Fruit fly (Drosophila melanogaster) whole organism, pupa: ENCODE data around the gene S.

Experiments
- CG12605 ChIP-seq: fragments of 200-800 bp; sonication (Bioruptor generic); IDR thresholded peaks from 2 replicates; pipeline ENCODE4 v1.3.6; 2022; ENCODE audit warnings: missing biosample characterization, missing genetic modification characterization
- CG14655 ChIP-seq: fragments of 200-800 bp; sonication (Bioruptor generic); optimal IDR thresholded peaks from 3 replicates; lab custom pipeline; 2017; ENCODE audit warnings: mild to moderate bottlenecking, missing biosample characterization, missing genetic modification reagents, missing genetic modification characterization
- CG17806 ChIP-seq: fragments of 200-800 bp; sonication (Bioruptor generic); optimal IDR thresholded peaks from 2 replicates; lab custom pipeline; 2018; ENCODE audit warnings: missing biosample characterization, mild to moderate bottlenecking, missing genetic modification characterization, moderate library complexity
- CG9948 ChIP-seq: fragments of 200-800 bp; sonication (Bioruptor generic); optimal IDR thresholded peaks from 2 replicates; lab custom pipeline; 2018; ENCODE audit warnings: missing biosample characterization, mild to moderate bottlenecking, missing genetic modification characterization, moderate library complexity
- fd96Ca ChIP-seq: fragments of 200-800 bp; sonication (Bioruptor generic); IDR thresholded peaks from 3 replicates; pipeline ENCODE4 v1.3.6; 2022; ENCODE audit warnings: missing biosample characterization, missing genetic modification characterization

- TF ChIP-seq CG12605 (GFP tag; lab: Robert Waterston, UW) (no peak), fd96Ca (GFP tag; lab: Robert Waterston, UW) (0 out of 3 replicates have a peak, but pooled peaks have one; percentile 38), CG9948 (tag; lab: Kevin White, UChicago) (no peak), CG17806 (no peak), CG14655 (GFP tag; lab: Kevin White, UChicago) (no peak)
These were observed 17.1 kb upstream of the S start for dm6 chr2L:1094724-1095123.
